Worm (Caenorhabditis elegans) whole organism, L4 larva: ENCODE data around the gene B0244.4.

Experiments
- F26F4.8 ChIP-seq: fragments of 200-800 bp; sonication (Bioruptor generic); conservative IDR thresholded peaks from 2 replicates; pipeline ENCODE4 v1.3.6; 2022; ENCODE audit warnings: missing genetic modification characterization, missing compliant biosample characterization
- Y48G9A.11 ChIP-seq: fragments of 200-800 bp; sonication (Bioruptor generic); IDR thresholded peaks from 2 replicates; pipeline ENCODE4 v1.3.6; 2022; ENCODE audit warnings: missing genetic modification reagents, missing genetic modification characterization, missing compliant biosample characterization
- ceh-28 ChIP-seq: fragments of 150-350 bp; optimal IDR thresholded peaks from 2 replicates; lab custom pipeline; 2014; ENCODE audit warnings: missing biosample characterization, missing genetic modification reagents, missing genetic modification characterization
- daf-8 ChIP-seq: fragments of 200-800 bp; sonication (Bioruptor generic); IDR thresholded peaks from 2 replicates; pipeline ENCODE4 v1.3.6; 2022; ENCODE audit warnings: missing genetic modification characterization, missing compliant biosample characterization
- dve-1 ChIP-seq: sonication (generic microtip); optimal IDR thresholded peaks from 2 replicates; lab custom pipeline; 2017; ENCODE audit warnings: antibody characterized with exemption, mild to moderate bottlenecking, missing genetic modification characterization, missing compliant biosample characterization; ENCODE audit not compliant: insufficient read depth
- egl-43 ChIP-seq: fragments of 200-800 bp; sonication (Bioruptor generic); IDR thresholded peaks from 2 replicates; pipeline ENCODE4 v1.3.6; 2022; ENCODE audit warnings: missing genetic modification reagents, missing genetic modification characterization, missing compliant biosample characterization
- lin-1 ChIP-seq: fragments of 200-800 bp; sonication (Bioruptor generic); IDR thresholded peaks from 2 replicates; pipeline ENCODE4 v1.3.6; 2022; ENCODE audit warnings: missing genetic modification reagents, missing genetic modification characterization, missing compliant biosample characterization
- lir-3 ChIP-seq: sonication (generic microtip); optimal IDR thresholded peaks from 2 replicates; lab custom pipeline; 2016; ENCODE audit warnings: mild to moderate bottlenecking, missing genetic modification characterization, missing compliant biosample characterization
- mxl-2 ChIP-seq: fragments of 200-800 bp; sonication (Bioruptor generic); conservative IDR thresholded peaks from 2 replicates; pipeline ENCODE4 v1.3.6; 2022; ENCODE audit warnings: missing genetic modification reagents, missing genetic modification characterization, missing compliant biosample characterization
- nhr-11 ChIP-seq: fragments of 150-350 bp; optimal IDR thresholded peaks from 2 replicates; lab custom pipeline; 2014; ENCODE audit warnings: missing biosample characterization, missing genetic modification characterization
- rbr-2 ChIP-seq: sonication (generic microtip); optimal IDR thresholded peaks from 2 replicates; lab custom pipeline; 2016; ENCODE audit warnings: missing genotype, missing genetic modification characterization, missing compliant biosample characterization
- unc-39 ChIP-seq: sonication (generic microtip); optimal IDR thresholded peaks from 2 replicates; lab custom pipeline; 2017; ENCODE audit warnings: missing biosample characterization, missing genetic modification characterization

DNA sequence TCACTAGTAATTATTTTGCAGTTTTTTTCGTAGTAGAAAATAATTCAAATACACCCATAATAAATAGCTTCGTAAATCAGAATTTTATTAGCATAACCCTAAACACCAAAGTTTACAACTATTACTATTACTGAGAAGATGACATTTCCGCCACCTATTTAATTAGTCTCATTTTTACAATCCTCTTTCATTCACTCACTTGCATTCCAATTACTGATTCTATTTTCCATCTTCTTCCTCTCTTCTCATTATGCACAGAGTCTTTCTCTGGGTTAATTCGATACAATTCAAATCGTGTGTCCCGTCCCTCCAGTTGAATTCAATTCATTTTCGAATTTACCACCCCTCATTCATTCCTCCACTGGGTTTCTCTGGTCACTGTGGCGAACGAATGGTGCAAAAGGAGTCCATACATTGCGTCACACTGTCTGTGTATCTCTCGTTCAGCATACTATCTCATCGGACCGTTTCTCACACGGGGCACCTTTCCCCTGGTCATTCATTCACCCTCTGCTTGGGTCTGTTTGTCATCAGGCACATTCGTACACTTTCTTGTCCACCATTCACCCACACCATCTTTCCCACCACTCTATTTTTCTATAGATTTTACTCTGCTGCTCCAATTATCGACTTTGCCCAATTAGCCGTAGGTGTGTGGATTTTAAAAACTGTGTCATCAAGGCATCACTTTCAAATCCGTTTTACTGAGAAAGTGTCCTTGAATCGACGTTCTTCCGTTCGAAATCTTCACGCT is 26.8 kb upstream of the B0244.4 start:
- TF ChIP-seq mxl-2 (GFP tag; lab: Robert Waterston, UW) (no peak), rbr-2 (tag; lab: Kevin White, UChicago) (no peak), ceh-28 (tag; lab: Kevin White, UChicago) (no peak), lir-3 (tag; lab: Kevin White, UChicago) (no peak), F26F4.8 (no peak), lin-1 (no peak), Y48G9A.11 (no peak), nhr-11 (no peak), dve-1 (tag; lab: Kevin White, UChicago) (no peak), daf-8 (GFP tag; lab: Robert Waterston, UW) (no peak), egl-43 (GFP tag; lab: Robert Waterston, UW) (no peak), unc-39 (no peak)
